Worm (Caenorhabditis elegans) whole organism, young adult: ENCODE measurements around the gene efhc-1.

Source experiments
- atf-7 ChIP-seq: sonication (generic microtip); optimal IDR thresholded peaks from 2 replicates; lab custom pipeline; 2017; ENCODE audit warnings: mild to moderate bottlenecking, missing genetic modification characterization, missing compliant biosample characterization
- ets-4 ChIP-seq: fragments of 200-800 bp; sonication (Bioruptor generic); optimal IDR thresholded peaks from 2 replicates; lab custom pipeline; 2018; ENCODE audit warnings: mild to moderate bottlenecking, missing genetic modification characterization, missing compliant biosample characterization
- snpc-3.4 ChIP-seq: sonication (generic microtip); optimal IDR thresholded peaks from 2 replicates; lab custom pipeline; 2017; ENCODE audit warnings: missing genetic modification characterization, mild to moderate bottlenecking, missing compliant biosample characterization, antibody characterized with exemption, moderate library complexity, missing genotype, missing genetic modification reagents
- snpc-4 ChIP-seq, 5 experiments: fragments of 150-350 bp in 1 of 5; sonication (generic microtip) in 4 of 5; optimal IDR thresholded peaks; 2 replicates each; lab custom pipeline; 2014 to 2018; ENCODE audit warnings: missing genetic modification characterization in 5 of 5, missing biosample characterization in 3 of 5, antibody characterized with exemption in 2 of 5, mild to moderate bottlenecking in 2 of 5, missing compliant biosample characterization in 2 of 5, missing genotype in 2 of 5, moderate library complexity in 2 of 5, missing genetic modification reagents in 1 of 5
- ztf-26 ChIP-seq: sonication (generic microtip); optimal IDR thresholded peaks from 2 replicates; lab custom pipeline; 2017; ENCODE audit warnings: missing genetic modification characterization, missing compliant biosample characterization
- ztf-3 ChIP-seq: fragments of 200-800 bp; sonication (Bioruptor generic); optimal IDR thresholded peaks from 2 replicates; lab custom pipeline; 2018; ENCODE audit warnings: mild to moderate bottlenecking, missing genetic modification characterization, missing compliant biosample characterization

DNA sequence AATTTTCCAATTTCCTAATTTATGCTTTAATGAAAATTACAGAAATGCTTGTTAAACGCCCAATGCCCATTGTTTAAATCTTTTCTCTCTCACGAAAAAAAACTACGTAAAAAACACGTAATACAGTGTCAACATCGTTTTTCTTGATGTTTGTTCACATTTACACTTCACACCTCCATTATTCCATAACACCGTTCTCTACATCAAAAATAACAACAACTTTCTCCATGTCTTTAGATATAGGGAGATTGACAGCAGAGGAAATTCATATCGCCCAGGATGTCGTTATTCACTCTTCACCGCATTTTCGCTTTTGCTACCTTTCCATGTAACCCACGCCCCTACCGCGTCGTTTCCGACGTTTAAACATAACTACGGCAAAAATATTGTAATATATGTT, at the start of gene efhc-1:
- TF ChIP-seq atf-7 (tag; lab: Kevin White, UChicago) (no peak), ets-4 (GFP tag; lab: Kevin White, UChicago) (no peak), snpc-3.4 (no peak), ztf-3 (GFP tag; lab: Kevin White, UChicago) (no peak), snpc-4 (GFP tag; optimal IDR thresholded peaks at IDR 0.05; lab: Kevin White, UChicago) (no peak), snpc-4 (tag; optimal IDR thresholded peaks at IDR 0.05; lab: Kevin White, UChicago) (no peak), ztf-26 (tag; lab: Kevin White, UChicago) (no peak)
